Fruit fly (Drosophila melanogaster): ENCODE data around the gene CG12071.

Gene CG12071

dm6 chr3R:30887711-30888549 is 7.1 kb upstream of the CG12071 start (continued):
- peak; percentile 27 for TF ChIP-seq chn (GFP tag; optimal IDR thresholded peaks at IDR 0.05)
- TF ChIP-seq CG7372 (GFP tag; IDR thresholded peaks at IDR 0.05), result peak; percentile 60; the same call in 1 of the 2 replicates
- TF ChIP-seq Dref (GFP tag; IDR thresholded peaks at IDR 0.05), result no peak
- TF ChIP-seq Abd-B (GFP tag; optimal IDR thresholded peaks at IDR 0.05), result no peak
- TF ChIP-seq CG17568 (GFP tag; optimal IDR thresholded peaks at IDR 0.05), result no peak
- TF ChIP-seq CG4617 (GFP tag; optimal IDR thresholded peaks at IDR 0.05; ENCODE audit: borderline replicate concordance), result no peak
- TF ChIP-seq Mad (GFP tag; optimal IDR thresholded peaks at IDR 0.05), result peak; percentile 35
- peak; percentile 5 for TF ChIP-seq CG12744 (GFP tag; optimal IDR thresholded peaks at IDR 0.05)
- 0 out of 3 replicates have a peak, but pooled peaks have one; percentile 29 for TF ChIP-seq ase (GFP tag; IDR thresholded peaks at IDR 0.05)
- no peak for TF ChIP-seq Doc3 (GFP tag; IDR thresholded peaks at IDR 0.05; ENCODE audit: partially characterized antibody)
- TF ChIP-seq Hmx (GFP tag; optimal IDR thresholded peaks at IDR 0.05), result no peak
- peak; percentile 62 to 71 for TF ChIP-seq dpn (GFP tag; optimal IDR thresholded peaks at IDR 0.05)
- peak; percentile 66 for TF ChIP-seq CG5953 (GFP tag; IDR thresholded peaks at IDR 0.05)
- peak; percentile 64 for TF ChIP-seq CG6813 (GFP tag; optimal IDR thresholded peaks at IDR 0.05)
- TF ChIP-seq CG17612 (GFP tag; IDR thresholded peaks at IDR 0.05), result 0 out of 2 replicates have a peak, but pooled peaks have one; percentile 35
- peak; percentile 27 for TF ChIP-seq Jarid2 (GFP tag; optimal IDR thresholded peaks at IDR 0.05)
- TF ChIP-seq PHDP (tag; optimal IDR thresholded peaks at IDR 0.05), result no peak
- TF ChIP-seq dati (GFP tag; IDR thresholded peaks at IDR 0.05), result no peak
- peak; percentile 23 for TF ChIP-seq CG10267 (tag; optimal IDR thresholded peaks at IDR 0.05)
- TF ChIP-seq CG3065 (GFP tag; optimal IDR thresholded peaks at IDR 0.05), result peak; percentile 37
- peak; percentile 62 for TF ChIP-seq Blimp-1 (GFP tag; optimal IDR thresholded peaks at IDR 0.05)
- TF ChIP-seq Lpt (GFP tag; optimal IDR thresholded peaks at IDR 0.05), result no peak
- TF ChIP-seq cas (GFP tag; IDR thresholded peaks at IDR 0.05), result peak; percentile 35; the same call in 1 of the 2 replicates
- peak; percentile 49; the same call in 1 of the 2 replicates for TF ChIP-seq CG10366 (GFP tag; IDR thresholded peaks at IDR 0.05)
- TF ChIP-seq CG10431 (GFP tag; optimal IDR thresholded peaks at IDR 0.05), result no peak
- no peak for TF ChIP-seq eyg (GFP tag; optimal IDR thresholded peaks at IDR 0.05)
- no peak for TF ChIP-seq Hr39 (optimal IDR thresholded peaks at IDR 0.05)
- no peak for TF ChIP-seq yki (optimal IDR thresholded peaks at IDR 0.05)
- TF ChIP-seq fd102C (GFP tag; optimal IDR thresholded peaks at IDR 0.05), result no peak
- TF ChIP-seq wek (GFP tag; optimal IDR thresholded peaks at IDR 0.05), result peak; percentile 34
- TF ChIP-seq dimm (GFP tag; IDR thresholded peaks at IDR 0.05), result 0 out of 2 replicates have a peak, but pooled peaks have one; percentile 22
- peak; percentile 72 for TF ChIP-seq lilli (GFP tag; optimal IDR thresholded peaks at IDR 0.05)
- TF ChIP-seq CG10979 (tag; optimal IDR thresholded peaks at IDR 0.05), result peak; percentile 61
- peak; percentile 28 for TF ChIP-seq CG1233 (GFP tag; optimal IDR thresholded peaks at IDR 0.05)
- TF ChIP-seq NK7.1 (GFP tag; optimal IDR thresholded peaks at IDR 0.05), result peak; percentile 7
- TF ChIP-seq zen2 (GFP tag; IDR thresholded peaks at IDR 0.05; ENCODE audit: partially characterized antibody), result no peak
- TF ChIP-seq corto (GFP tag; optimal IDR thresholded peaks at IDR 0.05), result peak; percentile 70
- no peak for TF ChIP-seq gcm2 (GFP tag; optimal IDR thresholded peaks at IDR 0.05)
- no peak for TF ChIP-seq eve (GFP tag; optimal IDR thresholded peaks at IDR 0.05)
- no peak for TF ChIP-seq CG11723 (GFP tag; optimal IDR thresholded peaks at IDR 0.05)
- TF ChIP-seq Vsx1 (GFP tag; optimal IDR thresholded peaks at IDR 0.05), result no peak
- no peak for TF ChIP-seq crp (GFP tag; optimal IDR thresholded peaks at IDR 0.05)
- TF ChIP-seq CG6791 (GFP tag; IDR thresholded peaks at IDR 0.05; ENCODE audit: partially characterized antibody), result no peak
- no peak for TF ChIP-seq Nf-YA (GFP tag; IDR thresholded peaks at IDR 0.05)
- TF ChIP-seq ems (GFP tag; optimal IDR thresholded peaks at IDR 0.05), result peak; percentile 66
- peak; percentile 30 for TF ChIP-seq CG10654 (GFP tag; optimal IDR thresholded peaks at IDR 0.05)
- TF ChIP-seq Hmr (GFP tag; optimal IDR thresholded peaks at IDR 0.05), result peak; percentile 35
- TF ChIP-seq CG6175 (GFP tag; IDR thresholded peaks at IDR 0.05), result no peak
- no peak for TF ChIP-seq amos (GFP tag; IDR thresholded peaks at IDR 0.05; ENCODE audit: partially characterized antibody)
